Fruit fly (Drosophila melanogaster): ENCODE measurements around the gene CG14711.

Gene CG14711

DNA sequence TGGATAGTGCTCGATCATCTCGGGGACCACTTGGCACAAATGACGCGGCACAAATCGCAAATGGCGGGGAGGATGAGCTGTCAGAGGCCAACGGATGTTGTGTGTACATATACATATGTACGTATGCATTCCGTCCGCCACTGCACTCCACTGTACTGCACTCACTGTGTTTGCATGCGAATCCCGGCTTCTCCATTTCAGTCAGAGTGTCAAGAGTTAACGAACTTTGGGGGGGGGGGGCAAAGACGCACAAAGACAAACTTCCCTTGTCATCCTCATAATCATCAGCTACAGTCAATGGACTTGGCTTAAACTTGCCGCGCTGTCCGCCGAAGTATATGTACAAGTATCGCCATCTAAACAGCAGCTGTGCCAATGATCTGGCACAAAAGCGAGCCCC lies 9.0 kb upstream of the CG14711 start:
- TF ChIP-seq CG7101 (tag; optimal IDR thresholded peaks at IDR 0.05) (no peak), CG33017 (tag; optimal IDR thresholded peaks at IDR 0.05) (no peak), CG12768 (GFP tag; optimal IDR thresholded peaks at IDR 0.05) (no peak)

dm6 chr3R:11614507-11614906 lies 8.6 kb upstream of the CG14711 start:
- TF ChIP-seq bab1 (GFP tag; optimal IDR thresholded peaks at IDR 0.05) (peak; percentile 46), CG14711 (tag; optimal IDR thresholded peaks at IDR 0.05) (peak; percentile 40), kay (GFP tag; ENCODE audit: borderline replicate concordance) (no peak), CG11617 (GFP tag; optimal IDR thresholded peaks at IDR 0.05) (no peak)

DNA sequence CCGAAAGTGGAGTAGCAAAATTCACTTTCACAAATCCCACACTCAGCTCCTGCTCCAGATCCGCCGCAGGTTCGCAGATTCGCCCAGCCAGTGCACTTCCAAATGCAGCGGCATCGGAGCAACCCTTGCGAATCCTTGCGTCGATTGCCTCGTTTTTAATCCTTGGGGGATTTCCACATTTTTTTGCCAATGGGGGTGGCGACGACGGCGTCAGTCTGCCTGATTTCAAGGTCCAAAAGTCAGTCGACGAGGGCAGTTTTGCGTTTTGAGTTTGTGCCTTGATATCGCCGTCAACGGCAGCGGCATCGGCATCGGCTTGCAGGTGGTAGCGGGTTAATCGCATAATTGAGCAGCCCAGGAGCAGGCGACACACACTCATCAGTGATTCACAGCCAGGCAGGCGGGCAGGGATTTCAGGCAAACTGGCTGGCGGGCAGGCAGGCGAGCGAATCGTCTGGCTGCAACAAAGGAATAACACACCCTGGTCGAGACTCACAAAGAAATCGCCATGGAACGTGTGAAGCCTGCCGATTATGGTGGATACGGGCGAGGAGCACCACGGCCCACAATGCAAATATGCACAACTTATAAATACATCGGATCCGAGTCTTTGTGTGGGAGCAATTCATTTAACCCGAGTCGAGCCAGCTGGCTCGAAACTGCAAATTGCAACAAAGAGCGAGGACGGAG lies 7.6 kb upstream of the CG14711 start:
- no peak for TF ChIP-seq CG7045 (GFP tag; optimal IDR thresholded peaks at IDR 0.05)
- no peak for TF ChIP-seq CG11617 (GFP tag; optimal IDR thresholded peaks at IDR 0.05)

DNA sequence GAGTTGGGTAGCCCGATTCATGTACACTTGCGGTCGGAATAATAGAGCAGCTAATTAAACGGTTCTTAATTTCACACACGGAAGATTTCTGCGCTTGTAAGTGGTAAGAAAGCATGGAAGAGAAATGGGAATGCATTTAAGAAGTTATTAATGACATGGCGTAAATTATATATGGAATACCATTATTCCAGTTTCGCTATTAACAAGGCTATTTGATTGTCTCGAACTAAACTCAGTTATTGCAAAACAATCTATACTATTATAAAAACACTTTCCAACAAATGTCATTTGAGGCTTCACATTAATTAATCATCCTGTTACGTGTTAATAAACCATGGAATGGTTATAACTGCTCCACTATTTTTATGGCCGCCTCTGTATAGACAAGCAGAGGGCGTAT lies 6.9 kb upstream of the CG14711 start:
- TF ChIP-seq tj (GFP tag; optimal IDR thresholded peaks at IDR 0.05): no peak
- no peak for TF ChIP-seq kay (GFP tag; ENCODE audit: borderline replicate concordance)
- TF ChIP-seq Clk (GFP tag; optimal IDR thresholded peaks at IDR 0.05): no peak
- no peak for TF ChIP-seq CG11617 (GFP tag; optimal IDR thresholded peaks at IDR 0.05)
- TF ChIP-seq Mnt (GFP tag; optimal IDR thresholded peaks at IDR 0.05): no peak
- TF ChIP-seq Crg-1 (GFP tag; optimal IDR thresholded peaks at IDR 0.05): no peak
- TF ChIP-seq CG1620 (GFP tag; optimal IDR thresholded peaks at IDR 0.05): no peak
- TF ChIP-seq Hr96 (GFP tag; optimal IDR thresholded peaks at IDR 0.05): no peak
- no peak for TF ChIP-seq CG12768 (GFP tag; optimal IDR thresholded peaks at IDR 0.05)
- no peak for TF ChIP-seq pad (GFP tag; optimal IDR thresholded peaks at IDR 0.05)
- no peak for TF ChIP-seq cnc (optimal IDR thresholded peaks at IDR 0.05)
- TF ChIP-seq ovo (GFP tag; optimal IDR thresholded peaks at IDR 0.05): no peak
- no peak for TF ChIP-seq bab1 (GFP tag; optimal IDR thresholded peaks at IDR 0.05)
- TF ChIP-seq toe (GFP tag; optimal IDR thresholded peaks at IDR 0.05): no peak
- TF ChIP-seq CG5204 (GFP tag; optimal IDR thresholded peaks at IDR 0.05): no peak
- TF ChIP-seq cic (GFP tag; optimal IDR thresholded peaks at IDR 0.05): no peak
- TF ChIP-seq CG33017 (tag; optimal IDR thresholded peaks at IDR 0.05): no peak
- no peak for TF ChIP-seq CG7045 (GFP tag; optimal IDR thresholded peaks at IDR 0.05)
- TF ChIP-seq CG7101 (tag; optimal IDR thresholded peaks at IDR 0.05): no peak
- TF ChIP-seq CG14711 (tag; optimal IDR thresholded peaks at IDR 0.05): no peak

DNA sequence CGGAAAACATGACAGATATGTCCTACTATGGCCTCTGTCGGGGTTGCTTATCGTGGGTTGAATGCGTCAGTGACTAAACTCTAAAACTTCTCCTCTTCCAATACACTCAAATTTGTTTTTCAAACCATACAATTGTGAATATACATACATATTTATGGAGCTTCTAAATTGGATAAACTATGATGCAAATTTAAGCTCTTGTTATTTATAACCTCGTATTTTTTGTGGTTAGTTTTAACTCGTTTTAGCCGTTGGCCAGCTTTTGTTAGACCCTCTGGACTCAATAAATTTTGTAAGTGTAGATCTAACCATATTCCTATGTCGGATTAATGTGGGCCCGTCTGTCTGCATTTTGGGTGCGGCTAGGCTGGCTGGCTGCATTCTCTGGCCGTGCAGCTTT lies 5.8 kb upstream of the CG14711 start:
- TF ChIP-seq bab1 (GFP tag; optimal IDR thresholded peaks at IDR 0.05) (no peak), tj (GFP tag; optimal IDR thresholded peaks at IDR 0.05) (no peak), CG7045 (GFP tag; optimal IDR thresholded peaks at IDR 0.05) (no peak), Clk (GFP tag; optimal IDR thresholded peaks at IDR 0.05) (no peak), CG33017 (tag; optimal IDR thresholded peaks at IDR 0.05) (no peak), cnc (optimal IDR thresholded peaks at IDR 0.05) (no peak), cic (GFP tag; optimal IDR thresholded peaks at IDR 0.05) (no peak), CG5204 (GFP tag; optimal IDR thresholded peaks at IDR 0.05) (no peak), CG14711 (tag; optimal IDR thresholded peaks at IDR 0.05) (no peak), pad (GFP tag; optimal IDR thresholded peaks at IDR 0.05) (no peak), kay (GFP tag; ENCODE audit: borderline replicate concordance) (no peak), Crg-1 (GFP tag; optimal IDR thresholded peaks at IDR 0.05) (no peak)

DNA sequence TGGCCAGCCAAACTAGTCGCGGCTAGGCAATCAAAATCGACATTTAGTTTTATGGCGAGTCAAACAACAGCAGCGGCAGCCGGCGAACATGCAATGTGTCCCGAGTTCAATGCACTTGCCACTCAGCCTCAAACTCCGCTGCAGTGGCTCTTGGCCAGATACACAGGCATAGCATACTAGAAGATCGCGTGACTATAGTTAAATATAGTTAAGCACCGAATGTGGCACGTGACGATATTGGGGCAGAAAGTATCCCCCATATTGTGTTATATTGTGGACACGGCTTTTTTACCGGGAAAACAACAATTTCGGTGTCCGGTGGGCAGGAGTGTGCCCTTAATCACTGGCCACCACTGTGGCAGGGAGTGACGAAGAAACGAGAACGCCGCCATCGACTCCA lies 5.3 kb upstream of the CG14711 start:
- TF ChIP-seq Crg-1 (GFP tag; optimal IDR thresholded peaks at IDR 0.05) (no peak), CG11617 (GFP tag; optimal IDR thresholded peaks at IDR 0.05) (no peak), CG1620 (GFP tag; optimal IDR thresholded peaks at IDR 0.05) (no peak), bab1 (GFP tag; optimal IDR thresholded peaks at IDR 0.05) (no peak), ovo (GFP tag; optimal IDR thresholded peaks at IDR 0.05) (no peak), CG12768 (GFP tag; optimal IDR thresholded peaks at IDR 0.05) (no peak), CG5204 (GFP tag; optimal IDR thresholded peaks at IDR 0.05) (no peak), CG33017 (tag; optimal IDR thresholded peaks at IDR 0.05) (no peak)

- TF ChIP-seq toe (GFP tag; optimal IDR thresholded peaks at IDR 0.05): no peak
- TF ChIP-seq CG12768 (GFP tag; optimal IDR thresholded peaks at IDR 0.05): peak; percentile 21
- TF ChIP-seq CG11617 (GFP tag; optimal IDR thresholded peaks at IDR 0.05): no peak
- TF ChIP-seq tj (GFP tag; optimal IDR thresholded peaks at IDR 0.05): peak; percentile 61
- no peak for TF ChIP-seq Hr96 (GFP tag; optimal IDR thresholded peaks at IDR 0.05)
- TF ChIP-seq CG33017 (tag; optimal IDR thresholded peaks at IDR 0.05): no peak
Measured at dm6 chr3R:11618879-11619278, 4.3 kb upstream of the CG14711 start.
